Worm (Caenorhabditis elegans) whole organism, mixed stage, embryonic: ENCODE results near the gene C31B8.12.

Experiments
- elt-3 ChIP-seq: fragments of 150-350 bp; optimal IDR thresholded peaks from 2 replicates; lab custom pipeline; 2014; ENCODE audit warnings: missing biosample characterization, missing genetic modification characterization
- hlh-1 ChIP-seq: fragments of 150-350 bp; optimal IDR thresholded peaks from 2 replicates; lab custom pipeline; 2014; ENCODE audit warnings: missing biosample characterization, missing genetic modification reagents, missing genetic modification characterization
- lsy-2 ChIP-seq: fragments of 150-350 bp; optimal IDR thresholded peaks from 2 replicates; lab custom pipeline; 2014; ENCODE audit warnings: missing biosample characterization, missing genetic modification characterization
- unc-120 ChIP-seq: sonication (generic microtip); optimal IDR thresholded peaks from 2 replicates; lab custom pipeline; 2017; ENCODE audit warnings: missing genetic modification characterization, missing compliant biosample characterization; ENCODE audit not compliant: poor library complexity, severe bottlenecking
- unc-39 ChIP-seq: fragments of 150-350 bp; optimal IDR thresholded peaks from 2 replicates; lab custom pipeline; 2014; ENCODE audit warnings: missing biosample characterization, missing genetic modification characterization
- ztf-11 ChIP-seq: fragments of 150-350 bp; optimal IDR thresholded peaks from 2 replicates; lab custom pipeline; 2014; ENCODE audit warnings: missing biosample characterization, missing genetic modification characterization

- TF ChIP-seq unc-39 (tag; lab: Kevin White, UChicago) = no peak
- TF ChIP-seq hlh-1 (tag; lab: Kevin White, UChicago) = no peak
- TF ChIP-seq lsy-2 (tag; lab: Kevin White, UChicago) = no peak
- no peak for TF ChIP-seq elt-3
- no peak for TF ChIP-seq ztf-11 (tag; lab: Kevin White, UChicago)
- no peak for TF ChIP-seq unc-120
Measured at ce11 chrV:2899867-2900266, 27.6 kb downstream of the C31B8.12 start, which contains the start of gene str-46.
